Fruit fly (Drosophila melanogaster): ENCODE data around the gene CG32333.

The CG32333 gene

dm6 chr3L:1264998-1265397 is 10.8 kb upstream of the CG32333 start (continued):
- TF ChIP-seq Eip75B (GFP tag; optimal IDR thresholded peaks at IDR 0.05) = peak; percentile 56
- TF ChIP-seq CG32006 (GFP tag; optimal IDR thresholded peaks at IDR 0.05) = peak; percentile 32
- TF ChIP-seq esn (GFP tag; optimal IDR thresholded peaks at IDR 0.05) = peak; percentile 62
- TF ChIP-seq CG3919 (GFP tag; optimal IDR thresholded peaks at IDR 0.05) = peak; percentile 37
- TF ChIP-seq CG11762 (GFP tag; optimal IDR thresholded peaks at IDR 0.05; ENCODE audit: insufficient read depth) = no peak
- peak; percentile 1 for TF ChIP-seq Sox15 (GFP tag; optimal IDR thresholded peaks at IDR 0.05)
- TF ChIP-seq svp (GFP tag) = peak; percentile 89
- TF ChIP-seq Hr39 (GFP tag; optimal IDR thresholded peaks at IDR 0.05) = peak; percentile 45
- TF ChIP-seq CG10631 (GFP tag; optimal IDR thresholded peaks at IDR 0.05) = peak; percentile 56

DNA sequence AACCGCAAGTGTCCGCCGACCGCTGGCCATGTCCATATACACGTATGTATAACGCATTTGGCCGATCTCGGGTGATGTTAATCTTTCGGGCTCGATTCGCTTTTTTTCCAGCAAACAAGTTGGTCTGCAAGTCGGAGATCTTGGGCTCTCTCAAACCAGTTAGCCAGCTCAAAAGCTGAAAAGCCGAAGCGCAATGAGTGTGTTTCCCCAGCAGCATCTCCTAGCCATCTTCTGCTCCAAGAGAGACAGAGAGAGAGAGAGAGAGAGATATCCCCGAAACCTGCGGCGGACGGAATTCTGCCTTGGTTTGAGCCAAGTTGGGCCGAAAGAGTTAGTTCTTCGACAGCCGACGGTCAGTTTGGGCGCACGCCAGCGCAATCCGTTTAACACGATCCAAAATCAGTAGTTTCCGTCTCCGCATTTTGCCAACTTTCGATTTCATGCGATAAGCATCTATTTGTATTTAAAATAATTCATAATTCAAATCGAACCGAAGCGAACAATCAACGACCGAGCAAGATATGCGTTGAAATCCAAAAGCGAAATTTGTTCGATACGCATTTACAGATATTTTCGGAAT is 10.2 kb upstream of the CG32333 start:
- TF ChIP-seq Blimp-1 (GFP tag; optimal IDR thresholded peaks at IDR 0.05) (peak; percentile 82), lz (GFP tag; optimal IDR thresholded peaks at IDR 0.05) (no peak), CG11294 (GFP tag; IDR thresholded peaks at IDR 0.05) (no peak), CG3032 (tag; optimal IDR thresholded peaks at IDR 0.05) (no peak), acj6 (GFP tag; optimal IDR thresholded peaks at IDR 0.05) (no peak), CG1621 (tag; optimal IDR thresholded peaks at IDR 0.05) (peak; percentile 16), dac (GFP tag; optimal IDR thresholded peaks at IDR 0.05) (no peak), esn (GFP tag; optimal IDR thresholded peaks at IDR 0.05) (no peak), CG15336 (GFP tag; IDR thresholded peaks at IDR 0.05) (peak; percentile 14; the same call in 1 of the 2 replicates), net (GFP tag; optimal IDR thresholded peaks at IDR 0.05) (no peak), CG6854 (GFP tag; optimal IDR thresholded peaks at IDR 0.05) (peak; percentile 14), eg (GFP tag; IDR thresholded peaks at IDR 0.05) (0 out of 3 replicates have a peak, but pooled peaks have one; percentile 35), spab (GFP tag; optimal IDR thresholded peaks at IDR 0.05) (no peak)

- TF ChIP-seq CG6792 (GFP tag; optimal IDR thresholded peaks at IDR 0.05) = no peak
- TF ChIP-seq CG11902 (GFP tag; optimal IDR thresholded peaks at IDR 0.05) = no peak
- peak; percentile 18 for TF ChIP-seq dsx (GFP tag; optimal IDR thresholded peaks at IDR 0.05; ENCODE audit: poor library complexity, severe bottlenecking)
- no peak for TF ChIP-seq CG7368 (GFP tag; optimal IDR thresholded peaks at IDR 0.05)
- TF ChIP-seq Ets21C (GFP tag; optimal IDR thresholded peaks at IDR 0.05) = no peak
- peak; percentile 74 for TF ChIP-seq CG1621 (tag; optimal IDR thresholded peaks at IDR 0.05)
- no peak for TF ChIP-seq achi (GFP tag; optimal IDR thresholded peaks at IDR 0.05)
- TF ChIP-seq svp (GFP tag) = peak; percentile 13
- peak; percentile 72 for TF ChIP-seq Eip75B (GFP tag; optimal IDR thresholded peaks at IDR 0.05)
- peak; percentile 1 for TF ChIP-seq CG32006 (GFP tag; optimal IDR thresholded peaks at IDR 0.05)
- TF ChIP-seq Eip78C (GFP tag) = peak; percentile 25
These were observed 6.7 kb upstream of the CG32333 start for dm6 chr3L:1269013-1269412.

dm6 chr3L:1277937-1278336 is 2.2 kb downstream of the CG32333 start:
- TF ChIP-seq svp (GFP tag) (peak; percentile 68), Sox102F (GFP tag; optimal IDR thresholded peaks at IDR 0.05) (no peak), Eip78C (GFP tag) (peak; percentile 57), CG6163 (GFP tag; IDR thresholded peaks at IDR 0.05) (no peak), Hr39 (GFP tag; optimal IDR thresholded peaks at IDR 0.05) (no peak), spab (GFP tag; optimal IDR thresholded peaks at IDR 0.05) (no peak)

DNA sequence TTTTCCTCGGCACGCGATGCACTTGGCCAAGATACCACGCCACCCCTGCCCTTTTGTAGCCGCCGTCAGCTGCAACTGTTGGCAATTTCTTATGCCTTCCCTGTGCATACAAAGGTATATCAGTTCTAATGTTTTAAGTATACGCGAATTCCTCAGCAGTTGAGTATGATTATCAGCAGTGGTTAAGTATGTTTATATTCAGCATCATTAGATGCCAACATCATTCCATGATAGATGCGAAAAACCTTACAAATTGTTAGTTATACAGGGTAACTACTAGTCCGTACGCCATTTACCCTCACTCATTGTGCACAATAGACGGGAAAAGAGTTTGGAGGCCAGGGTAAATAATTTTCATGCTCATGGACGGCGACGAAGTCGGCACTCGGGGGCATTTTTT is 3.9 kb downstream of the CG32333 start:
- TF ChIP-seq eg (GFP tag; IDR thresholded peaks at IDR 0.05) (peak; percentile 55; the same call in 2 of the 3 replicates), salr (GFP tag; optimal IDR thresholded peaks at IDR 0.05) (peak; percentile 15 to 22), CG3032 (tag; optimal IDR thresholded peaks at IDR 0.05) (no peak), Hr38 (GFP tag; optimal IDR thresholded peaks at IDR 0.05) (no peak), Blimp-1 (GFP tag; optimal IDR thresholded peaks at IDR 0.05) (no peak), CG11294 (GFP tag; IDR thresholded peaks at IDR 0.05) (no peak), OdsH (GFP tag; optimal IDR thresholded peaks at IDR 0.05) (peak; percentile 47), Eip75B (GFP tag; optimal IDR thresholded peaks at IDR 0.05) (no peak), CG32006 (GFP tag; optimal IDR thresholded peaks at IDR 0.05) (peak; percentile 62), fkh (GFP tag; optimal IDR thresholded peaks at IDR 0.05) (no peak), CG6276 (GFP tag; optimal IDR thresholded peaks at IDR 0.05) (no peak), CG6792 (GFP tag; optimal IDR thresholded peaks at IDR 0.05) (no peak), fd59A (GFP tag; optimal IDR thresholded peaks at IDR 0.05) (peak; percentile 27), CG9139 (GFP tag; optimal IDR thresholded peaks at IDR 0.05) (no peak), ss (GFP tag; optimal IDR thresholded peaks at IDR 0.05) (peak; percentile 3 to 15), lz (GFP tag; optimal IDR thresholded peaks at IDR 0.05) (no peak), Ets21C (GFP tag; optimal IDR thresholded peaks at IDR 0.05) (no peak), CG34406 (GFP tag; optimal IDR thresholded peaks at IDR 0.05) (peak; percentile 17), Sox14 (GFP tag; optimal IDR thresholded peaks at IDR 0.05) (peak; percentile 45), Gug (GFP tag; IDR thresholded peaks at IDR 0.05) (no peak), Smox (GFP tag; optimal IDR thresholded peaks at IDR 0.05) (peak; percentile 4), CG7368 (GFP tag; optimal IDR thresholded peaks at IDR 0.05) (no peak)
